Worm (Caenorhabditis elegans) whole organism, L3 larva: ENCODE measurements around the gene C50A2.7.

Experiments used
- nhr-237 ChIP-seq: fragments of 150-350 bp; optimal IDR thresholded peaks from 2 replicates; lab custom pipeline; 2014; ENCODE audit warnings: missing biosample characterization, missing genetic modification characterization
- pha-4 ChIP-seq: fragments of 150-350 bp; optimal IDR thresholded peaks from 2 replicates; lab custom pipeline; 2014; ENCODE audit warnings: missing biosample characterization, missing genetic modification reagents, missing genetic modification characterization
- snpc-4 ChIP-seq: fragments of 150-350 bp; optimal IDR thresholded peaks from 2 replicates; lab custom pipeline; 2014; ENCODE audit warnings: missing biosample characterization, missing genetic modification characterization
- tbx-2 ChIP-seq: sonication (generic microtip); optimal IDR thresholded peaks from 2 replicates; lab custom pipeline; 2016; ENCODE audit warnings: mild to moderate bottlenecking, missing genetic modification characterization, missing compliant biosample characterization
- zag-1 ChIP-seq: fragments of 150-350 bp; optimal IDR thresholded peaks from 2 replicates; lab custom pipeline; 2014; ENCODE audit warnings: missing biosample characterization, missing genetic modification characterization

- TF ChIP-seq snpc-4 (tag; lab: Kevin White, UChicago): no peak
- no peak for TF ChIP-seq zag-1 (tag; lab: Kevin White, UChicago)
- TF ChIP-seq pha-4 (tag; lab: Kevin White, UChicago): no peak
- TF ChIP-seq tbx-2 (tag; lab: Kevin White, UChicago): no peak
- no peak for TF ChIP-seq nhr-237 (tag; lab: Kevin White, UChicago)
Observed at ce11 chrIV:1123357-1123756, 39.9 kb upstream of the C50A2.7 start.
